Worm (Caenorhabditis elegans) whole organism, early embryonic: ENCODE data around the gene T02D1.7.

Source experiments
- B0310.2 ChIP-seq: sonication (generic microtip); optimal IDR thresholded peaks from 2 replicates; lab custom pipeline; 2016; ENCODE audit warnings: mild to moderate bottlenecking, missing genetic modification characterization, missing compliant biosample characterization
- F13C5.2 ChIP-seq: sonication (generic microtip); optimal IDR thresholded peaks from 2 replicates; lab custom pipeline; 2017; ENCODE audit warnings: mild to moderate bottlenecking, missing genetic modification characterization, inconsistent platforms, missing compliant biosample characterization
- aly-1 ChIP-seq: sonication (generic microtip); optimal IDR thresholded peaks from 2 replicates; lab custom pipeline; 2016; ENCODE audit warnings: missing genetic modification characterization, missing compliant biosample characterization
- ama-1 ChIP-seq: fragments of 150-350 bp; optimal IDR thresholded peaks from 2 replicates; lab custom pipeline; 2014
- ceh-13 ChIP-seq: fragments of 200-800 bp; sonication (Bioruptor generic); optimal IDR thresholded peaks from 2 replicates; lab custom pipeline; 2018; ENCODE audit warnings: mild to moderate bottlenecking, missing genetic modification characterization, missing compliant biosample characterization
- ceh-36 ChIP-seq: sonication (generic microtip); optimal IDR thresholded peaks from 2 replicates; lab custom pipeline; 2016; ENCODE audit warnings: missing genetic modification characterization, inconsistent platforms, missing compliant biosample characterization
- ets-7 ChIP-seq: sonication (generic microtip); optimal IDR thresholded peaks from 2 replicates; lab custom pipeline; 2016; ENCODE audit warnings: missing genotype, missing genetic modification characterization, missing compliant biosample characterization
- flt-1 ChIP-seq: fragments of 200-800 bp; sonication (Bioruptor generic); IDR thresholded peaks from 2 replicates; pipeline ENCODE4 v1.3.6; 2022; ENCODE audit warnings: missing genetic modification characterization, missing compliant biosample characterization
- hmbx-1 ChIP-seq: sonication (generic microtip); optimal IDR thresholded peaks from 2 replicates; lab custom pipeline; 2016; ENCODE audit warnings: mild to moderate bottlenecking, missing genetic modification characterization, missing compliant biosample characterization
- hmg-4 ChIP-seq: fragments of 200-800 bp; sonication (Bioruptor generic); optimal IDR thresholded peaks from 2 replicates; lab custom pipeline; 2018; ENCODE audit warnings: mild to moderate bottlenecking, missing genetic modification characterization, missing compliant biosample characterization
- hnd-1 ChIP-seq: sonication (generic microtip); optimal IDR thresholded peaks from 2 replicates; lab custom pipeline; 2016; ENCODE audit warnings: missing genetic modification characterization, missing compliant biosample characterization
- pes-1 ChIP-seq: fragments of 200-800 bp; sonication (Bioruptor generic); IDR thresholded peaks from 2 replicates; pipeline ENCODE4 v1.3.6; 2022; ENCODE audit warnings: missing genetic modification reagents, missing genetic modification characterization, missing compliant biosample characterization
- scrt-1 ChIP-seq: fragments of 200-800 bp; sonication (Bioruptor generic); IDR thresholded peaks from 2 replicates; pipeline ENCODE4 v1.3.6; 2022; ENCODE audit warnings: missing genetic modification characterization, missing compliant biosample characterization
- sea-1 ChIP-seq: fragments of 200-800 bp; sonication (Bioruptor generic); conservative IDR thresholded peaks from 2 replicates; pipeline ENCODE4 v1.3.6; 2022; ENCODE audit warnings: missing genetic modification characterization, missing compliant biosample characterization
- tbx-11 ChIP-seq: fragments of 200-800 bp; sonication (Bioruptor generic); IDR thresholded peaks from 2 replicates; pipeline ENCODE4 v1.3.6; 2022; ENCODE audit warnings: missing genetic modification characterization, missing compliant biosample characterization
- tbx-37 ChIP-seq: fragments of 200-800 bp; sonication (Bioruptor generic); conservative IDR thresholded peaks from 2 replicates; pipeline ENCODE4 v1.3.6; 2022; ENCODE audit warnings: missing genetic modification reagents, missing genetic modification characterization, missing compliant biosample characterization
- tra-4 ChIP-seq: sonication (generic microtip); optimal IDR thresholded peaks from 2 replicates; lab custom pipeline; 2017; ENCODE audit warnings: missing genetic modification characterization, missing compliant biosample characterization

T02D1.7 gene

ce11 chrIV:17383046-17383445 lies 23.9 kb downstream of the T02D1.7 start, which contains the start of gene C30H6.12:
Gene C30H6.12 (plus strand): TSS chrIV:17383346.
- TF ChIP-seq tbx-37 (GFP tag; lab: Robert Waterston, UW) (no peak), flt-1 (GFP tag; lab: Robert Waterston, UW) (no peak), tra-4 (tag; lab: Kevin White, UChicago) (no peak), F13C5.2 (tag; lab: Kevin White, UChicago) (no peak), ama-1 (lab: Kevin White, UChicago) (no peak), ceh-36 (no peak), ceh-13 (GFP tag; lab: Kevin White, UChicago) (no peak), scrt-1 (GFP tag; lab: Robert Waterston, UW) (no peak), hmbx-1 (tag; lab: Kevin White, UChicago) (no peak), hmg-4 (GFP tag; lab: Kevin White, UChicago) (no peak), pes-1 (no peak)

DNA sequence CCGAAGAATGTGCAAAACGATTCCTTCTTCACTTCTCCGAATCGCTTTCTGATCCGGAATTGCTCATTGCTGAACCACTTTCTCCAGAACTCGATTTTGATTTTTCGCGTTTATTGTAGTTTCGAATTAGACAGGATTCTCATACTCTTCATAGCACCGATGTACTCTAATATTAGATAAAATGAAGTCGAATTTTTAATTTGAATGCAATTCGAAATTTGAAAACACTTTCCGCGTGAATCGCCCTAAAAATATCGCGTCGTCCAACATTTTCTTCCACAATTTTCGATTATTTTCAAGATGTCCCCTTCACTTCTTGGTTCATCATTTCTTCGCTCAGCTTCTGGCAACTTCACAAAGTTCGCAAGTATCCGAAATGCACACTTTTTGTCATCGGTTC lies 24.9 kb downstream of the T02D1.7 start, which contains the start of gene C30H6.8:
Gene C30H6.8 (plus strand): TSS at position 301 of the 400 bp plus-strand sequence.
- no peak for TF ChIP-seq sea-1 (GFP tag; lab: Robert Waterston, UW)
- TF ChIP-seq ama-1 (lab: Kevin White, UChicago): no peak
- no peak for TF ChIP-seq scrt-1 (GFP tag; lab: Robert Waterston, UW)
- TF ChIP-seq pes-1: no peak
- no peak for TF ChIP-seq hmg-4 (GFP tag; lab: Kevin White, UChicago)
- no peak for TF ChIP-seq tra-4 (tag; lab: Kevin White, UChicago)
- no peak for TF ChIP-seq flt-1 (GFP tag; lab: Robert Waterston, UW)
- no peak for TF ChIP-seq hnd-1 (tag; lab: Kevin White, UChicago)
- TF ChIP-seq ceh-13 (GFP tag; lab: Kevin White, UChicago): no peak
- TF ChIP-seq tbx-11 (GFP tag; lab: Robert Waterston, UW): no peak
- no peak for TF ChIP-seq aly-1 (tag; lab: Kevin White, UChicago)
- TF ChIP-seq B0310.2 (tag; lab: Kevin White, UChicago): no peak
- TF ChIP-seq tbx-37 (GFP tag; lab: Robert Waterston, UW): no peak
- no peak for TF ChIP-seq F13C5.2 (tag; lab: Kevin White, UChicago)
- TF ChIP-seq hmbx-1 (tag; lab: Kevin White, UChicago): no peak
- TF ChIP-seq ets-7 (tag; lab: Kevin White, UChicago): no peak
- no peak for TF ChIP-seq ceh-36

DNA sequence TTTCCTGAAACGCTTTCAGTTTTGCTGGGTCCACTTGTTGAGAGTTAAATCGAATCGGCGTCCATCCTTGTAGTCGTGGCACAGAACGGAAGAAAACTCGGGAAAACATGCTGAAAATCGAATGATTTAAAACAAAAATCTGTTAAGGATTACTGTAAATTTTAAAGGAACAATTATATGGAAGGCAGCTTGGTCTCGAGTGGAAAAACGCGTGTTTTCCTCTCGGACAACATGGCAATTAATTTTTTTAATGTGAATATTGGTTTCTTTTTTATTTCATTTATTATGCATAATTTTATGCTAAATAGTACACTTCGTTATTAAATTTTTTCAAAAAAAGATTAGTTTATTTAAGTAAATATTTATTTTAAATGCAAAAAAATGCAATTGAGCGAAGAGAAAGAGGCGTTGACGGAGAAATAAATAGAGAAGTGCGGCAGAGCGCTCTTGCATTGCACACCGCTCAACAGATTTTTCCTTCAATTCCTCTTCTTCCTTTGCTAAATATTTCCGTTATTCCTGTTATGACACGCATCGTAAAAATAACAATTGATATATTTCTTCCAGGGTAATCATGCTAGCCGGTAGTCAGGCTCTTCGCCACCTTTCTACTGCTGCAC lies 26.8 kb downstream of the T02D1.7 start, which contains the start of the genes C30H6.9 and dlat-2:
Gene C30H6.9 (minus strand): TSS at position 110 of the 620 bp plus-strand sequence.
Gene dlat-2 (plus strand): TSS at position 566 of the 620 bp plus-strand sequence.
- TF ChIP-seq F13C5.2 (tag; lab: Kevin White, UChicago) (peak; percentile 32), pes-1 (no peak), hnd-1 (tag; lab: Kevin White, UChicago) (no peak), hmg-4 (GFP tag; lab: Kevin White, UChicago) (no peak), ceh-13 (GFP tag; lab: Kevin White, UChicago) (no peak), aly-1 (tag; lab: Kevin White, UChicago) (no peak), sea-1 (GFP tag; lab: Robert Waterston, UW) (no peak), ama-1 (lab: Kevin White, UChicago) (no peak), tbx-37 (GFP tag; lab: Robert Waterston, UW) (no peak)

DNA sequence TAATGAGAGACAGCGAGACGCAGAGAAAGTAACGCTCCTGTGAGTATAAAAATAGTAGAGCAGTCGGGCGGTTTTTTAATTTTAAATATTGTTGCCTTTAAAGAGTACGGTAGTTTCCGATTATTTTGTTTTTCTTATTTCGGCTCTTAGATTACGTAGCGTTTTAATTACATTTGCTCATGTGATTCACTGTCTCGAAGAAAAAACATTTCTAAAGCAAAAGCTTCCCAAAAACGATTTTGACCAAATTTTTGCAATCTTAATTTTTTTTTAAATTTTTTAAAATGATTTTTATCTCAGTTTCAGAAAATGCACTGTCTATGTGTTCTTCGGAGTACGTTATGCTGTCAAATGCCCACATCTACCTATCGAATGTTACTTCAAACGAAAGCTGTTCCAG lies 30.8 kb downstream of the T02D1.7 start, which contains the start of gene haf-1:
Gene haf-1 (plus strand): TSS at position 301 of the 400 bp plus-strand sequence.
- TF ChIP-seq scrt-1 (GFP tag; lab: Robert Waterston, UW) (no peak), tbx-37 (GFP tag; lab: Robert Waterston, UW) (no peak), hmg-4 (GFP tag; lab: Kevin White, UChicago) (no peak), ama-1 (lab: Kevin White, UChicago) (no peak)

DNA sequence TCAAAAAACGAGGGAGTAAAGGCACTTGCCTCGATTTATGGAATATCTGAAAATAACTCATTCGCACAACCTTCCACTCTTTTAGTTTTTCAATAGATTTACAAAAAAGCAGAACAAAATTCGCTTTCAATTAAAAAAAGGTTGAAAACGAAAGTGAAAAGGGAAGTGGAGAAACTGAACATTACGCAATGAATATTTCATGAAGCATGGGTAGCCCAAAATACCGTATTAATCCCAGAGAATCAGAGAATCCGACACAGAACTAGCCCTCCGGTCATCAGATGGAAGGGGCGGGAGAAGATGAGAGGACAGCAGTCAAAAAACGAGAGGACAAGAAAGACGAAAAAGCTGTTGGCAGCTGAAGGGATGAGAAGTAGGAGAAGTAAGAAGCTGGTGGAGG lies 35.5 kb downstream of the T02D1.7 start, which contains the start of gene C30H6.5:
Gene C30H6.5 (plus strand): TSS at position 301 of the 400 bp plus-strand sequence.
- TF ChIP-seq sea-1 (GFP tag; lab: Robert Waterston, UW): no peak
- TF ChIP-seq F13C5.2 (tag; lab: Kevin White, UChicago): no peak
- TF ChIP-seq hmg-4 (GFP tag; lab: Kevin White, UChicago): no peak
- no peak for TF ChIP-seq scrt-1 (GFP tag; lab: Robert Waterston, UW)
- TF ChIP-seq tbx-11 (GFP tag; lab: Robert Waterston, UW): no peak
- TF ChIP-seq tra-4 (tag; lab: Kevin White, UChicago): no peak
- TF ChIP-seq tbx-37 (GFP tag; lab: Robert Waterston, UW): no peak
- no peak for TF ChIP-seq ceh-13 (GFP tag; lab: Kevin White, UChicago)
- no peak for TF ChIP-seq pes-1
- no peak for TF ChIP-seq hnd-1 (tag; lab: Kevin White, UChicago)
- TF ChIP-seq ama-1 (lab: Kevin White, UChicago): no peak
- no peak for TF ChIP-seq aly-1 (tag; lab: Kevin White, UChicago)
- no peak for TF ChIP-seq ets-7 (tag; lab: Kevin White, UChicago)
- TF ChIP-seq B0310.2 (tag; lab: Kevin White, UChicago): no peak
- no peak for TF ChIP-seq flt-1 (GFP tag; lab: Robert Waterston, UW)

DNA sequence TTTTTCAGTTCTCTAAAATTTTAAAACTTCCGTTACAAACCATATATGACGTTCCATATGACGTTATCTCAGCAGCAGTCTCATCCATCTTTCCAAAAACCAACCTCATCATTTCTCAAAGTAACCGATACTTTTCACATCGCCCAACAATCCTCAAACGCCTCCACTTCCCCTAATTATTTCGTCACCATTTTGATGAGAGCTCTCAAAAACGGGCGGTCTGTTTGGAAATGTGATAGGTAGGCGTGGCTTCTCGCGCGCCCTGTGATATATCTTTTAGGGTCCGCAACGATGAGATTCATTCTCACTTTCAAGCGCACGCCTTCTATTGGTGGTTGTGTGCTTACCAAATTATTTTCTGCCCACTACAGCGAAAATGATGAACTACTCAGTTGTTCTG lies 38.6 kb downstream of the T02D1.7 start, which contains the start of gene trh-1:
Gene trh-1 (plus strand): TSS at position 301 of the 400 bp plus-strand sequence.
- no peak for TF ChIP-seq ceh-36
- no peak for TF ChIP-seq F13C5.2 (tag; lab: Kevin White, UChicago)
- TF ChIP-seq ceh-13 (GFP tag; lab: Kevin White, UChicago): no peak
- TF ChIP-seq B0310.2 (tag; lab: Kevin White, UChicago): no peak
- TF ChIP-seq flt-1 (GFP tag; lab: Robert Waterston, UW): no peak
- TF ChIP-seq hmg-4 (GFP tag; lab: Kevin White, UChicago): no peak
- no peak for TF ChIP-seq ama-1 (lab: Kevin White, UChicago)
- TF ChIP-seq hnd-1 (tag; lab: Kevin White, UChicago): no peak
- no peak for TF ChIP-seq scrt-1 (GFP tag; lab: Robert Waterston, UW)
- no peak for TF ChIP-seq pes-1
- no peak for TF ChIP-seq tbx-37 (GFP tag; lab: Robert Waterston, UW)
- TF ChIP-seq hmbx-1 (tag; lab: Kevin White, UChicago): no peak
- no peak for TF ChIP-seq ets-7 (tag; lab: Kevin White, UChicago)
- no peak for TF ChIP-seq sea-1 (GFP tag; lab: Robert Waterston, UW)
- no peak for TF ChIP-seq tra-4 (tag; lab: Kevin White, UChicago)
- no peak for TF ChIP-seq aly-1 (tag; lab: Kevin White, UChicago)
- TF ChIP-seq tbx-11 (GFP tag; lab: Robert Waterston, UW): no peak
